Fruit fly (Drosophila melanogaster) S2 (cell line): ENCODE data around the gene CG42266.
A peak's percentile ranks its signal among the peaks of the same experiment; 100 is the strongest.

Experiments used
- CG8478 ChIP-seq: fragments of >200 bp; optimal IDR thresholded peaks from 2 replicates; lab custom pipeline; 2018
- CTCF ChIP-seq, 2 experiments: fragments of >200 bp; optimal IDR thresholded peaks; 2 replicates each; lab custom pipeline; 2018

dm6 chr2L:16352585-16353580 lies 12.7 kb upstream of the CG42266 start, which contains the start of the genes Hyls1, chif and CG4455:
- peak in 1 of 2 experiments; percentile 11 for TF ChIP-seq CTCF (optimal IDR thresholded peaks at IDR 0.05; lab: Kevin White, UChicago)
- TF ChIP-seq CG8478 (lab: Kevin White, UChicago), result no peak
